Fruit fly (Drosophila melanogaster) whole organism, embryonic: ENCODE data around the gene Cpr30F.

Source experiments
- Abd-B ChIP-seq: fragments of 200-800 bp; sonication (Bioruptor generic); optimal IDR thresholded peaks from 2 replicates; lab custom pipeline; 2018; ENCODE audit warnings: missing biosample characterization, mild to moderate bottlenecking, missing genetic modification characterization, moderate library complexity
- Atf6 ChIP-seq: fragments of 200-800 bp; sonication (Bioruptor generic); IDR thresholded peaks from 2 replicates; pipeline ENCODE4 v1.3.6; 2022; ENCODE audit warnings: missing biosample characterization, missing genetic modification characterization
- B-H2 ChIP-seq: fragments of 200-800 bp; sonication (Bioruptor generic); optimal IDR thresholded peaks from 2 replicates; lab custom pipeline; 2018; ENCODE audit warnings: missing biosample characterization, mild to moderate bottlenecking, missing genetic modification characterization
- CG10209 ChIP-seq: fragments of 200-800 bp; sonication (Bioruptor generic); optimal IDR thresholded peaks from 3 replicates; lab custom pipeline; 2017; ENCODE audit warnings: missing biosample characterization, mild to moderate bottlenecking, missing genetic modification characterization, missing genetic modification reagents
- CG11560 ChIP-seq: fragments of 200-800 bp; sonication (Bioruptor generic); IDR thresholded peaks from 3 replicates; pipeline ENCODE4 v1.3.6; 2022; ENCODE audit warnings: missing biosample characterization, missing genetic modification characterization
- CG12659 ChIP-seq: fragments of 200-800 bp; sonication (Bioruptor generic); optimal IDR thresholded peaks from 3 replicates; lab custom pipeline; 2017; ENCODE audit warnings: mild to moderate bottlenecking, missing biosample characterization, missing genetic modification reagents, missing genetic modification characterization
- CG12769 ChIP-seq: fragments of 200-800 bp; sonication (Bioruptor generic); optimal IDR thresholded peaks from 2 replicates; lab custom pipeline; 2019; ENCODE audit warnings: missing biosample characterization, mild to moderate bottlenecking, missing genetic modification characterization, moderate library complexity
- CG13287 ChIP-seq: fragments of 200-800 bp; sonication (Bioruptor generic); IDR thresholded peaks from 2 replicates; pipeline ENCODE4 v1.3.6; 2022; ENCODE audit warnings: missing biosample characterization, missing genetic modification characterization; ENCODE audit not compliant: partially characterized antibody
- CG15269 ChIP-seq: fragments of 200-800 bp; sonication (Bioruptor generic); optimal IDR thresholded peaks from 2 replicates; lab custom pipeline; 2018; ENCODE audit warnings: missing biosample characterization, mild to moderate bottlenecking, missing genetic modification characterization, moderate library complexity
- CG16779 ChIP-seq: fragments of 200-800 bp; sonication (Bioruptor generic); IDR thresholded peaks from 2 replicates; pipeline ENCODE4 v1.3.6; 2022; ENCODE audit warnings: missing biosample characterization, missing genetic modification characterization
- CG16863 ChIP-seq: fragments of 200-800 bp; sonication (Bioruptor generic); optimal IDR thresholded peaks from 3 replicates; lab custom pipeline; 2016; ENCODE audit warnings: missing biosample characterization, missing genetic modification characterization
- CG30403 ChIP-seq: fragments of 200-800 bp; sonication (Bioruptor generic); optimal IDR thresholded peaks from 3 replicates; lab custom pipeline; 2016; ENCODE audit warnings: missing biosample characterization, missing genetic modification characterization
- CG30431 ChIP-seq: fragments of 200-800 bp; sonication (Bioruptor generic); optimal IDR thresholded peaks from 2 replicates; lab custom pipeline; 2017; ENCODE audit warnings: missing biosample characterization, missing genetic modification characterization
- CG8944 ChIP-seq: fragments of 200-800 bp; sonication (Bioruptor generic); optimal IDR thresholded peaks from 3 replicates; lab custom pipeline; 2016; ENCODE audit warnings: missing biosample characterization, missing genetic modification characterization
- CG9797 ChIP-seq: fragments of 200-800 bp; sonication (Bioruptor generic); optimal IDR thresholded peaks from 3 replicates; lab custom pipeline; 2018; ENCODE audit warnings: missing biosample characterization, mild to moderate bottlenecking, missing genetic modification characterization
- Doc2 ChIP-seq: fragments of 200-800 bp; sonication (Bioruptor generic); IDR thresholded peaks from 2 replicates; pipeline ENCODE4 v1.3.6; 2022; ENCODE audit warnings: missing biosample characterization, missing genetic modification characterization
- Fer1 ChIP-seq: fragments of 200-800 bp; sonication (Bioruptor generic); optimal IDR thresholded peaks from 2 replicates; lab custom pipeline; 2017; ENCODE audit warnings: missing biosample characterization, mild to moderate bottlenecking, missing genetic modification characterization
- Hr39 ChIP-seq: fragments of >200 bp; optimal IDR thresholded peaks from 2 replicates; lab custom pipeline; 2017
- Max ChIP-seq: fragments of 200-800 bp; sonication (Bioruptor generic); optimal IDR thresholded peaks from 2 replicates; lab custom pipeline; 2016; ENCODE audit warnings: missing biosample characterization, mild to moderate bottlenecking, missing genetic modification characterization
- Meics ChIP-seq: fragments of 200-800 bp; sonication (Bioruptor generic); optimal IDR thresholded peaks from 2 replicates; lab custom pipeline; 2017; ENCODE audit warnings: missing biosample characterization, mild to moderate bottlenecking, missing genetic modification characterization
- Myb ChIP-seq: fragments of 200-800 bp; sonication (Bioruptor generic); optimal IDR thresholded peaks from 2 replicates; lab custom pipeline; 2016; ENCODE audit warnings: missing biosample characterization, missing genetic modification characterization
- NC2β ChIP-seq: fragments of 200-800 bp; sonication (Bioruptor generic); optimal IDR thresholded peaks from 2 replicates; lab custom pipeline; 2016; ENCODE audit warnings: missing biosample characterization, missing genetic modification characterization
- Ravus ChIP-seq: fragments of 200-800 bp; sonication (Bioruptor generic); IDR thresholded peaks from 2 replicates; pipeline ENCODE4 v1.3.6; 2022; ENCODE audit warnings: missing biosample characterization, missing genetic modification characterization
- Rx ChIP-seq: fragments of 200-800 bp; sonication (Bioruptor generic); IDR thresholded peaks from 2 replicates; pipeline ENCODE4 v1.3.6; 2022; ENCODE audit warnings: missing biosample characterization, missing genetic modification characterization
- Six4 ChIP-seq: fragments of 200-800 bp; sonication (Bioruptor generic); optimal IDR thresholded peaks from 2 replicates; lab custom pipeline; 2016; ENCODE audit warnings: missing biosample characterization, missing genetic modification characterization
- Sry-β ChIP-seq: fragments of 200-800 bp; sonication (Bioruptor generic); optimal IDR thresholded peaks from 2 replicates; lab custom pipeline; 2018; ENCODE audit warnings: missing biosample characterization, mild to moderate bottlenecking, missing genetic modification characterization, moderate library complexity
- ase ChIP-seq: fragments of 200-800 bp; sonication (Bioruptor generic); IDR thresholded peaks from 3 replicates; pipeline ENCODE4 v1.3.6; 2022; ENCODE audit warnings: missing biosample characterization, missing genetic modification characterization
- bigmax ChIP-seq: fragments of 200-800 bp; sonication (Bioruptor generic); optimal IDR thresholded peaks from 2 replicates; lab custom pipeline; 2018; ENCODE audit warnings: missing biosample characterization, mild to moderate bottlenecking, missing genetic modification characterization
- ewg ChIP-seq: fragments of 200-800 bp; sonication (Bioruptor generic); optimal IDR thresholded peaks from 3 replicates; lab custom pipeline; 2017; ENCODE audit warnings: mild to moderate bottlenecking, missing biosample characterization, missing genetic modification reagents, missing genetic modification characterization
- gsb ChIP-seq: fragments of 200-800 bp; sonication (Bioruptor generic); IDR thresholded peaks from 2 replicates; pipeline ENCODE4 v1.3.6; 2022; ENCODE audit warnings: missing biosample characterization, missing genetic modification characterization
- lbe ChIP-seq: fragments of 200-800 bp; sonication (Bioruptor generic); optimal IDR thresholded peaks from 2 replicates; lab custom pipeline; 2016; ENCODE audit warnings: missing biosample characterization, mild to moderate bottlenecking, missing genetic modification characterization
- lmd ChIP-seq: fragments of 200-800 bp; sonication (Bioruptor generic); IDR thresholded peaks from 2 replicates; pipeline ENCODE4 v1.3.6; 2022; ENCODE audit warnings: missing biosample characterization, missing genetic modification characterization
- lola ChIP-seq, 3 experiments: fragments of >200 bp in 2 of 3; fragments of 200-800 bp in 1 of 3; sonication (Bioruptor generic) in 1 of 3; optimal IDR thresholded peaks; 2 replicates each; lab custom pipeline; 2017 to 2019; ENCODE audit warnings: missing biosample characterization in 3 of 3, missing genetic modification characterization in 3 of 3, mild to moderate bottlenecking in 1 of 3, moderate library complexity in 1 of 3
- luna ChIP-seq: fragments of 200-800 bp; sonication (Bioruptor generic); optimal IDR thresholded peaks from 2 replicates; lab custom pipeline; 2016; ENCODE audit warnings: missing biosample characterization, missing genetic modification characterization
- nmo ChIP-seq: fragments of 200-800 bp; sonication (Bioruptor generic); optimal IDR thresholded peaks from 2 replicates; lab custom pipeline; 2018; ENCODE audit warnings: missing biosample characterization, mild to moderate bottlenecking, missing genetic modification characterization, moderate library complexity
- pan ChIP-seq, 4 experiments: fragments of >200 bp in 3 of 4; fragments of 200-800 bp in 1 of 4; sonication (Bioruptor generic) in 1 of 4; optimal IDR thresholded peaks in 3 of 4; IDR thresholded peaks in 1 of 4; 2 replicates each; pipeline versions ENCODE4 v1.3.6 to Lab custom; 2017 to 2022; ENCODE audit warnings: missing biosample characterization in 2 of 4, missing genetic modification characterization in 2 of 4, mixed read lengths in 1 of 4
- prd ChIP-seq, 3 experiments: fragments of >200 bp in 2 of 3; fragments of 200-800 bp in 1 of 3; sonication (Bioruptor generic) in 1 of 3; optimal IDR thresholded peaks in 2 of 3; IDR thresholded peaks in 1 of 3; 2 replicates in 2 of 3; 3 replicates in 1 of 3; pipeline versions ENCODE4 v1.3.6 to Lab custom; 2017 to 2022; ENCODE audit warnings: missing biosample characterization in 1 of 3, missing genetic modification characterization in 1 of 3
- rib ChIP-seq: fragments of 200-800 bp; sonication (Bioruptor generic); IDR thresholded peaks from 2 replicates; pipeline ENCODE4 v1.3.6; 2022; ENCODE audit warnings: missing biosample characterization, missing genetic modification characterization
- sc ChIP-seq, 3 experiments: fragments of >200 bp in 2 of 3; fragments of 200-800 bp in 1 of 3; sonication (Bioruptor generic) in 1 of 3; optimal IDR thresholded peaks; 2 replicates in 2 of 3; 3 replicates in 1 of 3; lab custom pipeline; 2017; ENCODE audit warnings: mild to moderate bottlenecking in 1 of 3, missing biosample characterization in 1 of 3, missing genetic modification characterization in 1 of 3, missing genetic modification reagents in 1 of 3
- stc ChIP-seq: fragments of 200-800 bp; sonication (Bioruptor generic); IDR thresholded peaks from 2 replicates; pipeline ENCODE4 v1.3.6; 2022; ENCODE audit warnings: missing biosample characterization, missing genetic modification characterization
- sug ChIP-seq: fragments of 200-800 bp; optimal IDR thresholded peaks from 2 replicates; lab custom pipeline; 2019; ENCODE audit warnings: missing biosample characterization, mild to moderate bottlenecking, missing genetic modification characterization, moderate library complexity
- tin ChIP-seq: fragments of 200-800 bp; sonication (Bioruptor generic); optimal IDR thresholded peaks from 3 replicates; lab custom pipeline; 2016; ENCODE audit warnings: missing biosample characterization, missing genetic modification characterization
- twi ChIP-seq: fragments of 200-800 bp; optimal IDR thresholded peaks from 2 replicates; lab custom pipeline; 2019; ENCODE audit warnings: missing biosample characterization, mild to moderate bottlenecking, missing genetic modification characterization, moderate library complexity

The Cpr30F gene

dm6 chr2L:9918020-9918959 lies 14.7 kb downstream of the Cpr30F start, which contains the start of the genes CG5885 and CG4598 (continued):
- TF ChIP-seq nmo (peak; percentile 61), Doc2 (GFP tag; lab: Robert Waterston, UW) (no peak), ewg (GFP tag; lab: Kevin White, UChicago) (peak; percentile 6), sug (tag; lab: Kevin White, UChicago) (peak; percentile 70), CG12769 (tag; lab: Kevin White, UChicago) (peak; percentile 20), Rx (GFP tag; lab: Robert Waterston, UW) (peak; percentile 35; the same call in 1 of the 2 replicates), CG10209 (GFP tag; lab: Kevin White, UChicago) (peak; percentile 66), CG12659 (GFP tag; lab: Kevin White, UChicago) (peak; percentile 78), CG13287 (peak; percentile 80), ase (GFP tag; lab: Robert Waterston, UW) (peak; percentile 44; the same call in 1 of the 3 replicates), CG8944 (peak; percentile 9), sc (optimal IDR thresholded peaks at IDR 0.05; lab: Kevin White, UChicago) (no peak), sc (GFP tag; optimal IDR thresholded peaks at IDR 0.05; lab: Kevin White, UChicago) (peak; percentile 28), luna (GFP tag; lab: Kevin White, UChicago) (no peak), CG9797 (GFP tag; lab: Kevin White, UChicago) (peak; percentile 47), lola (GFP tag; optimal IDR thresholded peaks at IDR 0.05; lab: Kevin White, UChicago) (peak in 1 of 3 experiments; percentile 71)

- TF ChIP-seq Meics (GFP tag; lab: Kevin White, UChicago) (peak; percentile 70), ase (GFP tag; lab: Robert Waterston, UW) (peak; percentile 49; the same call in 1 of the 3 replicates), twi (tag; lab: Kevin White, UChicago) (no peak), Hr39 (lab: Kevin White, UChicago) (no peak), lmd (GFP tag; lab: Robert Waterston, UW) (peak; percentile 40; the same call in 1 of the 2 replicates), Abd-B (GFP tag; lab: Kevin White, UChicago) (no peak), CG30403 (peak; percentile 49), rib (peak; percentile 68; the same call in 1 of the 2 replicates), CG11560 (tag; lab: Robert Waterston, UW) (no peak), lbe (GFP tag; lab: Kevin White, UChicago) (peak; percentile 75), Atf6 (GFP tag; lab: Robert Waterston, UW) (peak; percentile 78), tin (GFP tag; lab: Kevin White, UChicago) (peak; percentile 36), CG16863 (GFP tag; lab: Kevin White, UChicago) (peak; percentile 58), CG15269 (peak; percentile 72), Six4 (GFP tag; lab: Kevin White, UChicago) (no peak), bigmax (GFP tag; lab: Kevin White, UChicago) (no peak), stc (peak; percentile 64), pan (optimal IDR thresholded peaks at IDR 0.05; lab: Kevin White, UChicago) (no peak), pan (GFP tag; optimal IDR thresholded peaks at IDR 0.05 in 1 of 2, IDR thresholded peaks at IDR 0.05 in 1 of 2) (peak in 1 of 2 experiments; percentile 71), Fer1 (GFP tag; lab: Kevin White, UChicago) (peak; percentile 72), B-H2 (GFP tag; lab: Kevin White, UChicago) (peak; percentile 66), CG30431 (GFP tag; lab: Kevin White, UChicago) (no peak), Ravus (GFP tag; lab: Robert Waterston, UW) (no peak), NC2β (GFP tag; lab: Kevin White, UChicago) (no peak), Sry-β (GFP tag; lab: Kevin White, UChicago) (no peak), Myb (GFP tag; lab: Kevin White, UChicago) (peak; percentile 32), CG16779 (0 out of 2 replicates have a peak, but pooled peaks have one; percentile 12), gsb (GFP tag; lab: Robert Waterston, UW) (no peak), Max (GFP tag; lab: Kevin White, UChicago) (no peak), prd (optimal IDR thresholded peaks at IDR 0.05; lab: Kevin White, UChicago) (no peak), prd (GFP tag; IDR thresholded peaks at IDR 0.05; lab: Robert Waterston, UW) (peak; percentile 65)
These were observed 17.7 kb downstream of the Cpr30F start, which contains the start of gene yip2 for dm6 chr2L:9915011-9915850. yip2 (plus strand) TSS chr2L:9915253.
